Worm (Caenorhabditis elegans) whole organism, L1 larva: ENCODE measurements around the gene pmp-1.

Experiments used
- C16A3.4 ChIP-seq: fragments of 150-350 bp; optimal IDR thresholded peaks from 2 replicates; lab custom pipeline; 2014; ENCODE audit warnings: missing biosample characterization, missing genetic modification characterization
- C34B4.2 ChIP-seq: sonication (generic microtip); optimal IDR thresholded peaks from 2 replicates; lab custom pipeline; 2017; ENCODE audit warnings: mild to moderate bottlenecking, missing genetic modification characterization, missing compliant biosample characterization
- Y116A8C.19 ChIP-seq: sonication (generic microtip); optimal IDR thresholded peaks from 2 replicates; lab custom pipeline; 2016; ENCODE audit warnings: missing compliant biosample characterization, missing genetic modification characterization, borderline replicate concordance
- alr-1 ChIP-seq: fragments of 200-800 bp; sonication (Bioruptor generic); optimal IDR thresholded peaks from 2 replicates; lab custom pipeline; 2018; ENCODE audit warnings: borderline replicate concordance, mild to moderate bottlenecking, missing genetic modification characterization, missing compliant biosample characterization
- ama-1 ChIP-seq: fragments of 150-350 bp; optimal IDR thresholded peaks from 2 replicates; lab custom pipeline; 2014
- ceh-8 ChIP-seq: fragments of 200-800 bp; sonication (Bioruptor generic); optimal IDR thresholded peaks from 2 replicates; lab custom pipeline; 2018; ENCODE audit warnings: mild to moderate bottlenecking, missing genetic modification characterization, moderate library complexity, missing compliant biosample characterization
- ceh-82 ChIP-seq, 3 experiments: fragments of 150-350 bp in 1 of 3; sonication (generic microtip) in 2 of 3; optimal IDR thresholded peaks; 2 replicates each; lab custom pipeline; 2014 to 2017; ENCODE audit warnings: missing biosample characterization in 3 of 3, missing genetic modification characterization in 3 of 3
- ceh-88 ChIP-seq: fragments of 200-800 bp; sonication (Bioruptor generic); IDR thresholded peaks from 2 replicates; pipeline ENCODE4 v1.3.6; 2022; ENCODE audit warnings: missing genetic modification characterization, missing compliant biosample characterization
- ceh-90 ChIP-seq: sonication (generic microtip); optimal IDR thresholded peaks from 2 replicates; lab custom pipeline; 2016; ENCODE audit warnings: missing genetic modification characterization, missing compliant biosample characterization
- dpl-1 ChIP-seq, 3 experiments: fragments of 150-350 bp in 2 of 3; sonication (generic microtip) in 1 of 3; optimal IDR thresholded peaks; 2 replicates each; lab custom pipeline; 2014 to 2017; ENCODE audit warnings: missing biosample characterization in 3 of 3, missing genetic modification characterization in 3 of 3, missing genetic modification reagents in 3 of 3
- dsc-1 ChIP-seq: sonication (generic microtip); optimal IDR thresholded peaks from 2 replicates; lab custom pipeline; 2016; ENCODE audit warnings: mild to moderate bottlenecking, missing genetic modification characterization, missing compliant biosample characterization
- efl-1 ChIP-seq, 4 experiments: fragments of 150-350 bp; optimal IDR thresholded peaks in 3 of 4; peaks in 1 of 4; 1 replicate in 1 of 4; 2 replicates in 3 of 4; lab custom pipeline; 2014; ENCODE audit warnings: missing biosample characterization in 2 of 4, missing genetic modification characterization in 2 of 4, missing genetic modification reagents in 2 of 4
- efl-3 ChIP-seq: fragments of 200-800 bp; sonication (Bioruptor generic); optimal IDR thresholded peaks from 2 replicates; lab custom pipeline; 2018; ENCODE audit warnings: mild to moderate bottlenecking, missing genetic modification characterization, missing compliant biosample characterization
- egl-13 ChIP-seq: sonication (generic microtip); optimal IDR thresholded peaks from 2 replicates; lab custom pipeline; 2016; ENCODE audit warnings: missing genotype, missing genetic modification reagents, missing genetic modification characterization, missing compliant biosample characterization
- egl-27 ChIP-seq, 2 experiments: fragments of 150-350 bp in 1 of 2; sonication (generic microtip); optimal IDR thresholded peaks; 3 replicates each; lab custom pipeline; 2017 to 2018; ENCODE audit warnings: missing biosample characterization in 2 of 2, missing genetic modification characterization in 2 of 2, missing genetic modification reagents in 2 of 2
- elt-2 ChIP-seq: sonication (generic microtip); optimal IDR thresholded peaks from 2 replicates; lab custom pipeline; 2016; ENCODE audit warnings: missing genetic modification characterization, mild to moderate bottlenecking, inconsistent platforms, missing compliant biosample characterization, missing genetic modification reagents
- elt-3 ChIP-seq, 6 experiments: fragments of 150-350 bp in 1 of 6; sonication (generic microtip); optimal IDR thresholded peaks; 2 replicates each; lab custom pipeline; 2017 to 2018; ENCODE audit warnings: missing biosample characterization in 6 of 6, missing genetic modification characterization in 6 of 6, inconsistent platforms in 1 of 6
- fkh-10 ChIP-seq: sonication (generic microtip); optimal IDR thresholded peaks from 2 replicates; lab custom pipeline; 2017; ENCODE audit warnings: missing biosample characterization, missing genetic modification reagents, missing genetic modification characterization
- fkh-4 ChIP-seq: sonication (generic microtip); optimal IDR thresholded peaks from 2 replicates; lab custom pipeline; 2016; ENCODE audit warnings: missing compliant biosample characterization, missing genetic modification characterization, borderline replicate concordance
- grh-1 ChIP-seq: fragments of 200-800 bp; sonication (Bioruptor generic); IDR thresholded peaks from 2 replicates; pipeline ENCODE4 v1.3.6; 2022; ENCODE audit warnings: missing genetic modification reagents, missing genetic modification characterization, missing compliant biosample characterization
- hlh-17 ChIP-seq: fragments of 200-800 bp; sonication (Bioruptor generic); optimal IDR thresholded peaks from 2 replicates; lab custom pipeline; 2018; ENCODE audit warnings: missing genetic modification characterization, mild to moderate bottlenecking, missing compliant biosample characterization, moderate library complexity, borderline replicate concordance
- hlh-4 ChIP-seq: sonication (generic microtip); optimal IDR thresholded peaks from 2 replicates; lab custom pipeline; 2016; ENCODE audit warnings: mild to moderate bottlenecking, missing genetic modification characterization, missing compliant biosample characterization
- irx-1 ChIP-seq: sonication (generic microtip); optimal IDR thresholded peaks from 2 replicates; lab custom pipeline; 2016; ENCODE audit warnings: missing genetic modification characterization, missing compliant biosample characterization
- lin-13 ChIP-seq: fragments of 150-350 bp; optimal IDR thresholded peaks from 2 replicates; lab custom pipeline; 2014; ENCODE audit warnings: missing biosample characterization, missing genetic modification reagents, missing genetic modification characterization
- lin-39 ChIP-seq: fragments of 150-350 bp; optimal IDR thresholded peaks from 2 replicates; lab custom pipeline; 2014; ENCODE audit warnings: missing biosample characterization, missing genetic modification reagents, missing genetic modification characterization
- lsy-2 ChIP-seq, 2 experiments: fragments of 150-350 bp; optimal IDR thresholded peaks; 2 replicates each; lab custom pipeline; 2014; ENCODE audit warnings: missing biosample characterization in 2 of 2, missing genetic modification characterization in 2 of 2
- mab-9 ChIP-seq: fragments of 200-800 bp; sonication (Bioruptor generic); IDR thresholded peaks from 2 replicates; pipeline ENCODE4 v1.3.6; 2022; ENCODE audit warnings: missing genetic modification reagents, missing genetic modification characterization, missing compliant biosample characterization
- mdl-1 ChIP-seq, 2 experiments: fragments of 150-350 bp; optimal IDR thresholded peaks; 2 replicates each; lab custom pipeline; 2014 to 2017; ENCODE audit warnings: missing biosample characterization in 2 of 2, missing genetic modification characterization in 2 of 2, inconsistent platforms in 1 of 2
- mep-1 ChIP-seq: fragments of 150-350 bp; optimal IDR thresholded peaks from 2 replicates; lab custom pipeline; 2014; ENCODE audit warnings: missing biosample characterization, missing genetic modification characterization
- nhr-11 ChIP-seq: fragments of 150-350 bp; optimal IDR thresholded peaks from 2 replicates; lab custom pipeline; 2014; ENCODE audit warnings: missing biosample characterization, missing genetic modification characterization
- nhr-12 ChIP-seq: sonication (generic microtip); optimal IDR thresholded peaks from 2 replicates; lab custom pipeline; 2017; ENCODE audit warnings: missing biosample characterization, missing genetic modification characterization
- nhr-19 ChIP-seq: fragments of 200-800 bp; sonication (Bioruptor generic); conservative IDR thresholded peaks from 2 replicates; pipeline ENCODE4 v1.3.6; 2022; ENCODE audit warnings: missing genetic modification characterization, missing compliant biosample characterization
- nhr-20 ChIP-seq: sonication (generic microtip); optimal IDR thresholded peaks from 2 replicates; lab custom pipeline; 2016; ENCODE audit warnings: mild to moderate bottlenecking, missing genetic modification characterization, missing compliant biosample characterization
- nhr-237 ChIP-seq: fragments of 150-350 bp; optimal IDR thresholded peaks from 2 replicates; lab custom pipeline; 2014; ENCODE audit warnings: missing biosample characterization, missing genetic modification characterization
- nhr-28 ChIP-seq: fragments of 150-350 bp; optimal IDR thresholded peaks from 2 replicates; lab custom pipeline; 2014; ENCODE audit warnings: missing biosample characterization, missing genetic modification characterization
- nhr-47 ChIP-seq: sonication (generic microtip); optimal IDR thresholded peaks from 2 replicates; lab custom pipeline; 2016; ENCODE audit warnings: mild to moderate bottlenecking, missing genetic modification characterization, moderate library complexity, missing compliant biosample characterization
- nhr-71 ChIP-seq: sonication (generic microtip); optimal IDR thresholded peaks from 2 replicates; lab custom pipeline; 2016; ENCODE audit warnings: mild to moderate bottlenecking, missing genetic modification characterization, moderate library complexity, missing compliant biosample characterization
- nhr-85 ChIP-seq: sonication (generic microtip); peaks from one replicate; lab custom pipeline; 2016; ENCODE audit warnings: missing genetic modification characterization, inconsistent platforms, missing compliant biosample characterization
- pag-3 ChIP-seq: sonication (generic microtip); optimal IDR thresholded peaks from 2 replicates; lab custom pipeline; 2017; ENCODE audit warnings: missing genetic modification characterization, mild to moderate bottlenecking, missing compliant biosample characterization, antibody characterized with exemption, borderline replicate concordance; ENCODE audit not compliant: insufficient read depth
- rnt-1 ChIP-seq: sonication (generic microtip); optimal IDR thresholded peaks from 2 replicates; lab custom pipeline; 2016; ENCODE audit warnings: mild to moderate bottlenecking, missing genetic modification characterization, moderate library complexity, missing compliant biosample characterization
- snpc-4 ChIP-seq: fragments of 150-350 bp; optimal IDR thresholded peaks from 2 replicates; lab custom pipeline; 2014; ENCODE audit warnings: missing biosample characterization, missing genetic modification characterization
- sup-37 ChIP-seq: fragments of 200-800 bp; sonication (Bioruptor generic); optimal IDR thresholded peaks from 2 replicates; lab custom pipeline; 2018; ENCODE audit warnings: mild to moderate bottlenecking, missing genetic modification characterization, missing compliant biosample characterization
- swsn-7 ChIP-seq: sonication (generic microtip); optimal IDR thresholded peaks from 2 replicates; lab custom pipeline; 2016; ENCODE audit warnings: missing genetic modification characterization, missing compliant biosample characterization
- unc-130 ChIP-seq: fragments of 150-350 bp; optimal IDR thresholded peaks from 2 replicates; lab custom pipeline; 2017; ENCODE audit warnings: missing biosample characterization, missing genetic modification characterization, inconsistent platforms
- vab-15 ChIP-seq: sonication (generic microtip); optimal IDR thresholded peaks from 2 replicates; lab custom pipeline; 2017; ENCODE audit warnings: missing genotype, mild to moderate bottlenecking, missing genetic modification characterization, missing compliant biosample characterization
- zag-1 ChIP-seq: fragments of 150-350 bp; optimal IDR thresholded peaks from 2 replicates; lab custom pipeline; 2014; ENCODE audit warnings: missing biosample characterization, missing genetic modification characterization
- zip-4 ChIP-seq: fragments of 200-800 bp; sonication (Bioruptor generic); optimal IDR thresholded peaks from 2 replicates; lab custom pipeline; 2018; ENCODE audit warnings: mild to moderate bottlenecking, missing genetic modification characterization, moderate library complexity, missing compliant biosample characterization
- ztf-11 ChIP-seq, 2 experiments: sonication (generic microtip); optimal IDR thresholded peaks; 2 replicates each; lab custom pipeline; 2016 to 2017; ENCODE audit warnings: missing genetic modification characterization in 2 of 2, missing biosample characterization in 1 of 2, missing compliant biosample characterization in 1 of 2
- ztf-4 ChIP-seq: fragments of 150-350 bp; optimal IDR thresholded peaks from 2 replicates; lab custom pipeline; 2014; ENCODE audit warnings: missing biosample characterization, missing genetic modification characterization

pmp-1 gene

DNA sequence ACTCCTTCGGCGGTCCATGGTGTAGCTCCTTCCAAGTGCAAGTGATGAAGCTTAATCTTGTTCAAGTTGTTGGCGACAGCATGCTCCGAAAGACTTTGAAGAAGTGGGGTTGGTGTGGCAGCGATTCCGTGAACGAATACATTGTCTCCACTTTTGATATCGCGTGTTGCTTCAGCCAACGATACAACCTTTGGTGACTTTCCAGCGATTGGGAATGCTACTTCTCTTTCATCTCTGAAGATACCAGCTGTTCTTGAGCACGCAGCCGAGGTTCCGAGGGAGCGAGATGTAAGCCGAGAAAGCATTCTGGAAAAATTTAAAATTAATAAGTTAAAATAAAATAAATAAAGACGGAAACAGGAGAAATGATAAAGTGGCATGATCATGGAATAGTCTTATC is 6.5 kb upstream of the pmp-1 start, which contains the start of gene acer-1:
acer-1 (minus strand) TSS at position 306 of the 400 bp plus-strand sequence.
- no peak for TF ChIP-seq sup-37 (GFP tag; lab: Kevin White, UChicago)
- TF ChIP-seq fkh-10 (GFP tag; lab: Kevin White, UChicago) = no peak
- peak; percentile 33 for TF ChIP-seq nhr-71 (tag; lab: Kevin White, UChicago)
- no peak for TF ChIP-seq C34B4.2 (tag; lab: Kevin White, UChicago)
- 0 out of 2 replicates have a peak, but pooled peaks have one; percentile 42 for TF ChIP-seq ceh-88 (GFP tag; lab: Robert Waterston, UW)
- TF ChIP-seq nhr-19 (GFP tag; lab: Robert Waterston, UW) = peak; percentile 12; the same call in 1 of the 2 replicates
- no peak for TF ChIP-seq efl-1 (optimal IDR thresholded peaks at IDR 0.05; lab: Kevin White, UChicago)
- TF ChIP-seq efl-1 (GFP tag; optimal IDR thresholded peaks at IDR 0.05 in 1 of 2; lab: Kevin White, UChicago) = peak in 1 of 2 experiments; percentile 59
- TF ChIP-seq C16A3.4 (tag; lab: Kevin White, UChicago) = no peak
- no peak for TF ChIP-seq lin-13 (GFP tag; lab: Kevin White, UChicago)
- TF ChIP-seq rnt-1 (tag; lab: Kevin White, UChicago) = peak; percentile 28
- no peak for TF ChIP-seq vab-15 (tag; lab: Kevin White, UChicago)
- peak; percentile 46 for TF ChIP-seq ztf-4 (tag; lab: Kevin White, UChicago)
- no peak for TF ChIP-seq alr-1
- peak; percentile 75 for TF ChIP-seq nhr-85 (tag; lab: Kevin White, UChicago)
- peak; percentile 31 for TF ChIP-seq ama-1 (lab: Kevin White, UChicago)

DNA sequence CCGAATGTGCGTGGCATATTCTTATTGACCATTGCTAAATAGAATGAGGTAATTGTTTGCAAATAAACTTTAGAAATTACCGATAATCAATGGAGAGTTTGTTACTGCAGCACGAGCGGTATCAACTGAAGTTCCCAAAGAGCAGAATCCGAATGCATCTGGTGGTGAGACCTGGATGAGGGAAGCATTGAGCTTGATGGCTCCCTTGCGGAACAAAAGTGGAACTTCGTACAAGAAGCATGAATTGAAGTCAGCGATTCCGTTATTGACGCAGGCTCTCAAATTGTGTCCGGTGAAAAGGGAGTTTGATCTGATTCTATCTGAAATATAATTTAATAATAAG is 6.0 kb upstream of the pmp-1 start:
- TF ChIP-seq snpc-4 (tag; lab: Kevin White, UChicago) (no peak), ceh-82 (tag; optimal IDR thresholded peaks at IDR 0.05; lab: Kevin White, UChicago) (no peak), mab-9 (GFP tag; lab: Robert Waterston, UW) (no peak), mep-1 (tag; lab: Kevin White, UChicago) (no peak), nhr-11 (tag; lab: Kevin White, UChicago) (no peak), hlh-17 (GFP tag; lab: Kevin White, UChicago) (no peak), zip-4 (peak; percentile 40), nhr-12 (no peak), elt-3 (tag; optimal IDR thresholded peaks at IDR 0.05; lab: Kevin White, UChicago) (no peak), nhr-20 (tag; lab: Kevin White, UChicago) (no peak), elt-2 (tag; lab: Kevin White, UChicago) (no peak), efl-1 (optimal IDR thresholded peaks at IDR 0.05; lab: Kevin White, UChicago) (no peak), efl-1 (GFP tag; optimal IDR thresholded peaks at IDR 0.05 in 1 of 2; lab: Kevin White, UChicago) (no peak), hlh-4 (tag; lab: Kevin White, UChicago) (no peak), dpl-1 (GFP tag; optimal IDR thresholded peaks at IDR 0.05; lab: Kevin White, UChicago) (no peak), ztf-11 (tag; optimal IDR thresholded peaks at IDR 0.05; lab: Kevin White, UChicago) (no peak), lin-13 (GFP tag; lab: Kevin White, UChicago) (no peak), fkh-4 (tag; lab: Kevin White, UChicago) (no peak), zag-1 (no peak), ceh-90 (tag; lab: Kevin White, UChicago) (no peak), ceh-8 (GFP tag; lab: Kevin White, UChicago) (no peak), egl-27 (tag; optimal IDR thresholded peaks at IDR 0.05; lab: Kevin White, UChicago) (no peak), sup-37 (GFP tag; lab: Kevin White, UChicago) (no peak), lin-39 (no peak), nhr-47 (tag; lab: Kevin White, UChicago) (peak; percentile 24), irx-1 (tag; lab: Kevin White, UChicago) (no peak), nhr-28 (no peak), egl-13 (no peak), grh-1 (GFP tag; lab: Robert Waterston, UW) (no peak), efl-3 (GFP tag; lab: Kevin White, UChicago) (no peak), pag-3 (tag; lab: Kevin White, UChicago) (no peak), swsn-7 (no peak), ama-1 (lab: Kevin White, UChicago) (peak; percentile 40), lsy-2 (tag; optimal IDR thresholded peaks at IDR 0.05; lab: Kevin White, UChicago) (no peak), nhr-85 (tag; lab: Kevin White, UChicago) (no peak), C34B4.2 (tag; lab: Kevin White, UChicago) (no peak), mdl-1 (tag; optimal IDR thresholded peaks at IDR 0.05; lab: Kevin White, UChicago) (no peak), dsc-1 (no peak), Y116A8C.19 (tag; lab: Kevin White, UChicago) (no peak), unc-130 (tag; lab: Kevin White, UChicago) (no peak), nhr-237 (tag; lab: Kevin White, UChicago) (no peak), nhr-71 (tag; lab: Kevin White, UChicago) (peak; percentile 36)
